Worm (Caenorhabditis elegans): ENCODE data around the gene rpm-1.

ce11 chrV:8795499-8795898 is 24.3 kb downstream of the rpm-1 start:
- TF ChIP-seq elt-3 (tag; optimal IDR thresholded peaks at IDR 0.05) (no peak), nhr-237 (tag; optimal IDR thresholded peaks at IDR 0.05) (no peak), mep-1 (tag; optimal IDR thresholded peaks at IDR 0.05) (no peak), unc-39 (tag; optimal IDR thresholded peaks at IDR 0.05) (no peak), lsy-2 (tag; optimal IDR thresholded peaks at IDR 0.05) (no peak)

All from whole organism, mixed stage, embryonic.